Fruit fly (Drosophila melanogaster): ENCODE results near the gene gpp.

dm6 chr3R:6399752-6400151, 6.9 kb upstream of the gpp start:
- TF ChIP-seq Hr96 (GFP tag; optimal IDR thresholded peaks at IDR 0.05) (no peak), cic (GFP tag; optimal IDR thresholded peaks at IDR 0.05) (no peak), kay (GFP tag; ENCODE audit: borderline replicate concordance) (no peak), Crg-1 (GFP tag; optimal IDR thresholded peaks at IDR 0.05) (no peak), toe (GFP tag; optimal IDR thresholded peaks at IDR 0.05) (no peak), CG11617 (GFP tag; optimal IDR thresholded peaks at IDR 0.05) (no peak), CG12768 (GFP tag; optimal IDR thresholded peaks at IDR 0.05) (no peak), tj (GFP tag; optimal IDR thresholded peaks at IDR 0.05) (no peak), CG33017 (tag; optimal IDR thresholded peaks at IDR 0.05) (no peak), cnc (optimal IDR thresholded peaks at IDR 0.05) (no peak), CG5204 (GFP tag; optimal IDR thresholded peaks at IDR 0.05) (no peak), CG7045 (GFP tag; optimal IDR thresholded peaks at IDR 0.05) (no peak), pad (GFP tag; optimal IDR thresholded peaks at IDR 0.05) (no peak), CG1620 (GFP tag; optimal IDR thresholded peaks at IDR 0.05) (no peak)

Data from whole organism, adult.